Worm (Caenorhabditis elegans) whole organism, L4 larva: Measurements from ENCODE around the gene gphr-2.

Experiments used
- F37D6.2 ChIP-seq: sonication (generic microtip); optimal IDR thresholded peaks from 2 replicates; lab custom pipeline; 2016; ENCODE audit warnings: mild to moderate bottlenecking, missing genetic modification characterization, missing compliant biosample characterization
- F44E2.7 ChIP-seq: fragments of 200-800 bp; sonication (Bioruptor generic); IDR thresholded peaks from 2 replicates; pipeline ENCODE4 v2.1.2; 2022; ENCODE audit warnings: missing genetic modification characterization, missing compliant biosample characterization
- ZK337.2 ChIP-seq: fragments of 200-800 bp; sonication (Bioruptor generic); IDR thresholded peaks from 2 replicates; pipeline ENCODE4 v1.3.6; 2022; ENCODE audit warnings: missing genetic modification reagents, missing genetic modification characterization, missing compliant biosample characterization
- aha-1 ChIP-seq: fragments of 150-350 bp; peaks from one replicate; lab custom pipeline; 2014; ENCODE audit warnings: missing biosample characterization, missing genetic modification characterization
- ama-1 ChIP-seq: fragments of 150-350 bp; optimal IDR thresholded peaks from 2 replicates; lab custom pipeline; 2014; ENCODE audit warnings: inconsistent platforms, mixed read lengths
- attf-4 ChIP-seq: sonication (generic microtip); optimal IDR thresholded peaks from 3 replicates; lab custom pipeline; 2017; ENCODE audit warnings: missing biosample characterization, missing genetic modification characterization
- ceh-20 ChIP-seq: fragments of 200-800 bp; sonication (Bioruptor generic); IDR thresholded peaks from 2 replicates; pipeline ENCODE4 v1.3.6; 2022; ENCODE audit warnings: missing genetic modification reagents, missing genetic modification characterization, missing compliant biosample characterization
- ceh-62 ChIP-seq: sonication (generic microtip); optimal IDR thresholded peaks from 2 replicates; lab custom pipeline; 2017; ENCODE audit warnings: missing biosample characterization, missing genetic modification characterization
- ces-1 ChIP-seq: fragments of 150-350 bp; sonication (generic microtip); optimal IDR thresholded peaks from 4 replicates; lab custom pipeline; 2014; ENCODE audit warnings: missing biosample characterization, missing genetic modification reagents, missing genetic modification characterization
- ctbp-1 ChIP-seq: fragments of 200-800 bp; sonication (Bioruptor generic); IDR thresholded peaks from 2 replicates; pipeline ENCODE4 v1.3.6; 2022; ENCODE audit warnings: missing genetic modification reagents, missing genetic modification characterization, missing compliant biosample characterization
- daf-8 ChIP-seq: fragments of 200-800 bp; sonication (Bioruptor generic); IDR thresholded peaks from 2 replicates; pipeline ENCODE4 v1.3.6; 2022; ENCODE audit warnings: missing genetic modification characterization, missing compliant biosample characterization
- dmd-6 ChIP-seq: fragments of 200-800 bp; sonication (Bioruptor generic); IDR thresholded peaks from 2 replicates; pipeline ENCODE4 v1.3.6; 2022; ENCODE audit warnings: missing genetic modification reagents, missing genetic modification characterization, missing compliant biosample characterization
- dpl-1 ChIP-seq: fragments of 150-350 bp; optimal IDR thresholded peaks from 2 replicates; lab custom pipeline; 2014; ENCODE audit warnings: missing biosample characterization, missing genetic modification reagents, missing genetic modification characterization
- dve-1 ChIP-seq: sonication (generic microtip); optimal IDR thresholded peaks from 2 replicates; lab custom pipeline; 2017; ENCODE audit warnings: antibody characterized with exemption, mild to moderate bottlenecking, missing genetic modification characterization, missing compliant biosample characterization; ENCODE audit not compliant: insufficient read depth
- egl-27 ChIP-seq: sonication (generic microtip); optimal IDR thresholded peaks from 3 replicates; lab custom pipeline; 2017; ENCODE audit warnings: missing biosample characterization, missing genetic modification reagents, missing genetic modification characterization
- egl-43 ChIP-seq: fragments of 200-800 bp; sonication (Bioruptor generic); IDR thresholded peaks from 2 replicates; pipeline ENCODE4 v1.3.6; 2022; ENCODE audit warnings: missing genetic modification reagents, missing genetic modification characterization, missing compliant biosample characterization
- fkh-10 ChIP-seq: fragments of 150-350 bp; optimal IDR thresholded peaks from 2 replicates; lab custom pipeline; 2014; ENCODE audit warnings: missing biosample characterization, missing genetic modification reagents, missing genetic modification characterization
- hlh-30 ChIP-seq: sonication (generic microtip); optimal IDR thresholded peaks from 2 replicates; lab custom pipeline; 2017; ENCODE audit warnings: antibody characterized with exemption, mild to moderate bottlenecking, missing genetic modification characterization, missing compliant biosample characterization; ENCODE audit not compliant: insufficient read depth
- jun-1 ChIP-seq: fragments of 150-350 bp; optimal IDR thresholded peaks from 2 replicates; lab custom pipeline; 2014; ENCODE audit warnings: missing biosample characterization, missing genetic modification reagents, missing genetic modification characterization
- lim-7 ChIP-seq: fragments of 200-800 bp; sonication (Bioruptor generic); IDR thresholded peaks from 2 replicates; pipeline ENCODE4 v1.3.6; 2022; ENCODE audit warnings: missing genetic modification characterization, missing compliant biosample characterization
- lin-1 ChIP-seq: fragments of 200-800 bp; sonication (Bioruptor generic); IDR thresholded peaks from 2 replicates; pipeline ENCODE4 v1.3.6; 2022; ENCODE audit warnings: missing genetic modification reagents, missing genetic modification characterization, missing compliant biosample characterization
- lin-13 ChIP-seq: fragments of 150-350 bp; optimal IDR thresholded peaks from 2 replicates; lab custom pipeline; 2014; ENCODE audit warnings: missing biosample characterization, missing genetic modification reagents, missing genetic modification characterization
- lin-15B ChIP-seq: fragments of 150-350 bp; sonication (generic microtip); optimal IDR thresholded peaks from 3 replicates; lab custom pipeline; 2014; ENCODE audit warnings: missing biosample characterization, missing genetic modification characterization
- lin-38 ChIP-seq: fragments of 200-800 bp; sonication (Bioruptor generic); IDR thresholded peaks from 2 replicates; pipeline ENCODE4 v1.3.6; 2022; ENCODE audit warnings: missing genetic modification reagents, missing genetic modification characterization, missing compliant biosample characterization
- lir-3 ChIP-seq: sonication (generic microtip); optimal IDR thresholded peaks from 2 replicates; lab custom pipeline; 2016; ENCODE audit warnings: mild to moderate bottlenecking, missing genetic modification characterization, missing compliant biosample characterization
- mdl-1 ChIP-seq, 2 experiments: fragments of 150-350 bp in 1 of 2; sonication (generic microtip) in 1 of 2; optimal IDR thresholded peaks; 2 replicates each; lab custom pipeline; 2014 to 2017; ENCODE audit warnings: missing biosample characterization in 2 of 2, missing genetic modification characterization in 2 of 2
- mes-2 ChIP-seq: sonication (generic microtip); optimal IDR thresholded peaks from 2 replicates; lab custom pipeline; 2016; ENCODE audit warnings: missing genotype, mild to moderate bottlenecking, missing genetic modification characterization, missing compliant biosample characterization; ENCODE audit not compliant: poor library complexity, severe bottlenecking
- mxl-3 ChIP-seq: fragments of 200-800 bp; sonication (Bioruptor generic); optimal IDR thresholded peaks from 2 replicates; lab custom pipeline; 2018; ENCODE audit warnings: mild to moderate bottlenecking, missing genetic modification characterization, missing compliant biosample characterization
- nhr-10 ChIP-seq: fragments of 150-350 bp; optimal IDR thresholded peaks from 2 replicates; lab custom pipeline; 2014; ENCODE audit warnings: missing biosample characterization, missing genetic modification characterization
- nhr-11 ChIP-seq: fragments of 150-350 bp; optimal IDR thresholded peaks from 2 replicates; lab custom pipeline; 2014; ENCODE audit warnings: missing biosample characterization, missing genetic modification characterization
- nhr-237 ChIP-seq: sonication (generic microtip); optimal IDR thresholded peaks from 2 replicates; lab custom pipeline; 2017; ENCODE audit warnings: missing biosample characterization, missing genetic modification characterization
- nhr-28 ChIP-seq: fragments of 150-350 bp; optimal IDR thresholded peaks from 2 replicates; lab custom pipeline; 2014; ENCODE audit warnings: missing biosample characterization, missing genetic modification characterization
- nhr-48 ChIP-seq: sonication (generic microtip); optimal IDR thresholded peaks from 2 replicates; lab custom pipeline; 2016; ENCODE audit warnings: mild to moderate bottlenecking, missing genetic modification characterization, missing compliant biosample characterization
- nhr-6 ChIP-seq: fragments of 150-350 bp; optimal IDR thresholded peaks from 2 replicates; lab custom pipeline; 2014; ENCODE audit warnings: missing biosample characterization, missing genetic modification characterization
- nhr-77 ChIP-seq: fragments of 150-350 bp; optimal IDR thresholded peaks from 2 replicates; lab custom pipeline; 2014; ENCODE audit warnings: missing biosample characterization, missing genetic modification characterization
- rbr-2 ChIP-seq: sonication (generic microtip); optimal IDR thresholded peaks from 2 replicates; lab custom pipeline; 2016; ENCODE audit warnings: missing genotype, missing genetic modification characterization, missing compliant biosample characterization
- sdz-12 ChIP-seq: fragments of 200-800 bp; sonication (Bioruptor generic); optimal IDR thresholded peaks from 2 replicates; lab custom pipeline; 2018; ENCODE audit warnings: mild to moderate bottlenecking, missing genetic modification characterization, missing compliant biosample characterization
- snpc-1.2 ChIP-seq: fragments of 200-800 bp; sonication (Bioruptor generic); IDR thresholded peaks from 2 replicates; pipeline ENCODE4 v1.3.6; 2022; ENCODE audit warnings: missing genetic modification reagents, missing genetic modification characterization, missing compliant biosample characterization
- snpc-4 ChIP-seq: fragments of 150-350 bp; optimal IDR thresholded peaks from 2 replicates; lab custom pipeline; 2014; ENCODE audit warnings: missing biosample characterization, missing genetic modification characterization
- spr-1 ChIP-seq: sonication (generic microtip); optimal IDR thresholded peaks from 2 replicates; lab custom pipeline; 2016; ENCODE audit warnings: mild to moderate bottlenecking, missing genetic modification characterization, missing compliant biosample characterization
- tag-97 ChIP-seq: fragments of 200-800 bp; sonication (Bioruptor generic); IDR thresholded peaks from 2 replicates; pipeline ENCODE4 v1.3.6; 2022; ENCODE audit warnings: missing genetic modification characterization, missing compliant biosample characterization
- zip-2 ChIP-seq: fragments of 150-350 bp; optimal IDR thresholded peaks from 2 replicates; lab custom pipeline; 2014; ENCODE audit warnings: missing biosample characterization, missing genetic modification characterization
- ztf-7 ChIP-seq: fragments of 150-350 bp; optimal IDR thresholded peaks from 2 replicates; lab custom pipeline; 2014; ENCODE audit warnings: missing biosample characterization, missing genetic modification characterization

gphr-2 gene

DNA sequence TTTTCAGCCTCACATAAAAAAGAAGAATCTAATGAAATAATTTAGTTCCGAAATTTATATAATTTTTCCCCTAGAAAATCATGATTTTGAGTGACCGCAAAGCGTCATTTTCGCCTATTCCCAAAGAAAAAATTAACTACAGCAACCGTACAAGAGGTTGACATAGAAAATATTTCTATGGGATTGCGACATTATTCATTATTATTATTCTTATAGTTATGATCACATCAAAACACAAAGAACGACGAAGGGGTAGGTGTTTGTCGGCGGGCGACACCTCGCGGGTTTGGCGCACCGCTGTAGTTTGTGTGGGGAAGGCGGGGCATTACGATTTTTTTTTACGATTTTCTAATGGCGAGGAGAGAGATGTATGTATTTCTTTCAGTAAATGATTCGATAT lies 16.7 kb upstream of the gphr-2 start:
- TF ChIP-seq ces-1 (GFP tag; lab: Kevin White, UChicago) = no peak
- TF ChIP-seq snpc-4 (tag; lab: Kevin White, UChicago) = peak; percentile 59
- peak; percentile 13 for TF ChIP-seq mes-2
- peak; percentile 77 for TF ChIP-seq aha-1
- no peak for TF ChIP-seq ceh-62 (tag; lab: Kevin White, UChicago)
- no peak for TF ChIP-seq nhr-10 (tag; lab: Kevin White, UChicago)
- peak; percentile 75 for TF ChIP-seq snpc-1.2
- TF ChIP-seq ZK337.2 (GFP tag; lab: Robert Waterston, UW) = no peak
- no peak for TF ChIP-seq nhr-48

DNA sequence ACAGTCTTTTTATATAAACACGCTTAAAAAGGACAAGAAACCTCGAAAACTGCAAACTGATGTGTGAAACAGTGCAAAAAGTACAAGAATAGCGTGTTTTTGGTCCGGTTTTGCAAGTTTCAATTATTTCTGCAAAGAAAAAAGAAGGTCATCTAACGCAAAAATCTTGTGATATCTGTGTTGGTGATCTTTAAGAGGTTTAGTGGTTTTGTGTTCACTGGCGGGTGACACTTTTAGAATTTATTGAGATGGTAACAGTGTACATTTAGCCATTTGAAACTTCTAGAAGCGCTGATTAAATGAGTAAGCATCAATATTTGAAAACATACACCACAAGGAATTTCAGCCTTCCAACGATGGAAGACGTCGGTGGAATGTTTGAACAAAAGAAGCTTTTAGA lies 15.2 kb upstream of the gphr-2 start:
- peak; percentile 28 for TF ChIP-seq nhr-28 (tag; lab: Kevin White, UChicago)
- TF ChIP-seq ces-1 (GFP tag; lab: Kevin White, UChicago) = no peak
- no peak for TF ChIP-seq ZK337.2 (GFP tag; lab: Robert Waterston, UW)

DNA sequence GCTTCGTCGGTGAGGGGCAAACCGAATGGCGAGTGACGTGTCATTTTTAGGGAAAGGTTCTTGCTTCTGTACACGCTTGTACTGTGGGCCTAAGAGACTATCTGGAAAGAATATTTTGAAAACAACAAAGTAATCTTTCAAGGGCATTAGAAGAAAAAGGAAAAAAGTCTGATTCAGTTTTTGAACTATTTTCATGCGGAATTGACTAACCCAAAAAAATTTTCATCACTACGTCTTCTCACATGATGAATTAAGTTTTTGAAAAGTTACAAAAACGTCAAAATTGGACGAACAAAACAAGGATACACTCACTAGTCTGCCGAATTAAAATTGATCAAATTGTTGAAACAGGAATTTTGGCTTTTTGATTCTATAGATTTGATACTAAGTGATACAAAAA lies 12.7 kb upstream of the gphr-2 start, which contains the start of gene C11H1.9:
C11H1.9 (minus strand) TSS at position 101 of the 400 bp plus-strand sequence.
- TF ChIP-seq F44E2.7 (GFP tag; lab: Robert Waterston, UW) = no peak
- TF ChIP-seq aha-1 = peak; percentile 39
- TF ChIP-seq, all 104 proteins: peak for 1

DNA sequence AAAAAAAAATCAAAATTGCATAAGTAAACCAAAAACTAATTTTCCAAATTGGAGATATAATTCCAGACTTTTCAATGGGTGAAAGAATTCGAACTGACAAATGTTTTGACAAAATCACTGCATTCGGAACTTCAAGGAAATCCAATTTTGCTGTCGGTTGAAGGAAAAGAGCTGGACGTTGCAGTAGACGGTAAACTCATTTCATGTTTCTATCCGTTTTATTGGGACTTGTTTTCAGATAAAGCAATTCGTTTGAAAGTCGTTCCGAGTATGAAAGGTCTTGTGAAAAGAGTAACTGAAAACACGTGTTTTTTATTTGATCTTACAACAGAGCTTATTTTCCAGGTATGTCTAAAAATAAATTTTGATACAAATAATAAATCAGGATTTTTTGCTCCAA lies 8.6 kb upstream of the gphr-2 start:
- TF ChIP-seq fkh-10 (GFP tag; lab: Kevin White, UChicago) = peak; percentile 24
- no peak for TF ChIP-seq lin-1 (GFP tag; lab: Robert Waterston, UW)

DNA sequence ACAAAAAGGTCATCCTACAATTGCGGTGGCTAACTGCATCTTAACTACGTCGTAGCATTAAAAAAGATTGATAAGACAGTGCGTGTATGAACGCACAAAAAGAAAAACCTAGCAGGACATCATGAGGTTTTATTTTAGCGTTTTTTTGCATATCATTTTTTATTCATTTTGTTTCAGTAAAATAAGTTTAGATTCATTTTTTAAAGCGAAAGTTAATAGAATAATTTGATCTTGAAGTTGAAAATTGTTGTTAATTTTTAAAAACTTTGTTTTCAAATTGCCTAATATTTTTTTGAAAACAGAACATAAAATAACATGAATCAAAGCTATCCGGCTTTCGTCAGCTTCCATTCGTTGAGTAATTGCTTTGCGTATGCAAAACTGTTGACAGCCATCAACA lies 6.1 kb upstream of the gphr-2 start, which contains the start of gene prx-1:
prx-1 (plus strand) TSS at position 301 of the 400 bp plus-strand sequence.
- TF ChIP-seq lir-3 (tag; lab: Kevin White, UChicago) (no peak), spr-1 (no peak), attf-4 (tag; lab: Kevin White, UChicago) (no peak), hlh-30 (tag; lab: Kevin White, UChicago) (peak; percentile 3), nhr-28 (tag; lab: Kevin White, UChicago) (peak; percentile 62), dve-1 (tag; lab: Kevin White, UChicago) (peak; percentile 21), ceh-20 (GFP tag; lab: Robert Waterston, UW) (no peak), ZK337.2 (GFP tag; lab: Robert Waterston, UW) (no peak), nhr-6 (no peak), egl-43 (GFP tag; lab: Robert Waterston, UW) (no peak), snpc-1.2 (no peak), nhr-237 (tag; lab: Kevin White, UChicago) (no peak), jun-1 (no peak), tag-97 (GFP tag; lab: Robert Waterston, UW) (no peak), rbr-2 (tag; lab: Kevin White, UChicago) (no peak), ama-1 (lab: Kevin White, UChicago) (no peak), egl-27 (tag; lab: Kevin White, UChicago) (no peak)

DNA sequence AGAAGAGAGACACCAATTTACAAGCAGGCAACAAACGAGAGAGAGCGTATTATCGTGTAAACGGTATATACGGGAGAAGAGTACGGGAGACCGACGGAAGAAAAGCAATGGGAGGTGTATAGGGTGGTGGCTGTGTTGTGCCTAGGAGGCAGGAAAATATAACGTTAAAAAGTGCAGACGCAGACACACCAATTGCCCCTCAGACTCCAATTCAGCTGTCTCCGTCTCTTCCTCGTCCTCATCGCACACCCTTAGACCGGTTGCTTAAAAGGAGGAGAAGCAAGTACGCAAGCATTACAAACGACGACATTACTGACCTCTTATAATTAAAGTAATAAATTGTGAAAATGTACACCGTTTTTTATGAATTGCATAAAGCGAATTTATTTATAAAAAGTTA lies 4.8 kb upstream of the gphr-2 start:
- TF ChIP-seq nhr-77 (tag; lab: Kevin White, UChicago) (peak; percentile 26), lin-38 (GFP tag; lab: Robert Waterston, UW) (peak; percentile 42), dmd-6 (GFP tag; lab: Robert Waterston, UW) (peak; percentile 60), lin-13 (GFP tag; lab: Kevin White, UChicago) (peak; percentile 98), daf-8 (no peak), lim-7 (GFP tag; lab: Robert Waterston, UW) (no peak), lin-15B (tag; lab: Kevin White, UChicago) (no peak), nhr-28 (tag; lab: Kevin White, UChicago) (peak; percentile 97), aha-1 (peak; percentile 90), F37D6.2 (tag; lab: Kevin White, UChicago) (peak; percentile 62), mes-2 (peak; percentile 88), ztf-7 (tag; lab: Kevin White, UChicago) (peak; percentile 62), sdz-12 (GFP tag; lab: Kevin White, UChicago) (no peak), ctbp-1 (GFP tag; lab: Robert Waterston, UW) (peak; percentile 72; the same call in 1 of the 2 replicates), mdl-1 (tag; optimal IDR thresholded peaks at IDR 0.05; lab: Kevin White, UChicago) (peak in 1 of 2 experiments; percentile 73), zip-2 (tag; lab: Kevin White, UChicago) (peak; percentile 34), dpl-1 (GFP tag; lab: Kevin White, UChicago) (peak; percentile 42), nhr-11 (tag; lab: Kevin White, UChicago) (peak; percentile 58), tag-97 (GFP tag; lab: Robert Waterston, UW) (no peak), nhr-48 (peak; percentile 48), mxl-3 (GFP tag; lab: Kevin White, UChicago) (peak; percentile 75)
